Fruit fly (Drosophila melanogaster) ovary, adult (tissue): ENCODE data around the gene Mkrn1.

ENCODE experiments used
- CG17801 ChIP-seq: fragments of 200-800 bp; optimal IDR thresholded peaks from 2 replicates; lab custom pipeline; 2019; ENCODE audit warnings: missing biosample characterization, mild to moderate bottlenecking, missing genetic modification characterization, moderate library complexity; ENCODE audit not compliant: partially characterized antibody

The Mkrn1 gene

dm6 chr3L:21529108-21529507 is 4.4 kb downstream of the Mkrn1 start, which contains the start of gene Arv1:
Gene Arv1 (minus strand): TSS chr3L:21529333.
- no peak for TF ChIP-seq CG17801 (GFP tag; lab: Kevin White, UChicago)

- TF ChIP-seq CG17801 (GFP tag; lab: Kevin White, UChicago): no peak
Observed at dm6 chr3L:21524071-21524889, 9.2 kb downstream of the Mkrn1 start.

dm6 chr3L:21523059-21523836 is 10.3 kb downstream of the Mkrn1 start, which contains the start of gene CG7611:
Gene CG7611 (plus strand): TSS chr3L:21523186.
- no peak for TF ChIP-seq CG17801 (GFP tag; lab: Kevin White, UChicago)

- no peak for TF ChIP-seq CG17801 (GFP tag; lab: Kevin White, UChicago)
Observed at dm6 chr3L:21518345-21518744, 15.2 kb downstream of the Mkrn1 start.

dm6 chr3L:21516716-21517266 is 16.7 kb downstream of the Mkrn1 start:
- peak; percentile 19 for TF ChIP-seq CG17801 (GFP tag; lab: Kevin White, UChicago)

- peak; percentile 86 for TF ChIP-seq CG17801 (GFP tag; lab: Kevin White, UChicago)
Observed at dm6 chr3L:21515823-21516715, 17.4 kb downstream of the Mkrn1 start, which contains the start of the genes SAK and Cdk12. Gene SAK (minus strand): TSS chr3L:21515887. Gene Cdk12 (plus strand): TSS chr3L:21516306.

dm6 chr3L:21509488-21510122 is 23.9 kb downstream of the Mkrn1 start:
- peak; percentile 30 for TF ChIP-seq CG17801 (GFP tag; lab: Kevin White, UChicago)

- no peak for TF ChIP-seq CG17801 (GFP tag; lab: Kevin White, UChicago)
Observed at dm6 chr3L:21508621-21509020, 24.9 kb downstream of the Mkrn1 start.

dm6 chr3L:21507955-21508354 is 25.6 kb downstream of the Mkrn1 start:
- TF ChIP-seq CG17801 (GFP tag; lab: Kevin White, UChicago): no peak

- peak; percentile 39 for TF ChIP-seq CG17801 (GFP tag; lab: Kevin White, UChicago)
Observed at dm6 chr3L:21507354-21507928, 26.1 kb downstream of the Mkrn1 start, which contains the start of the genes Glg1 and M6. Gene Glg1 (minus strand): TSS chr3L:21507538. Gene M6 (plus strand): TSS chr3L:21507852.

dm6 chr3L:21501928-21502327 is 31.6 kb downstream of the Mkrn1 start:
- TF ChIP-seq CG17801 (GFP tag; lab: Kevin White, UChicago): no peak

- TF ChIP-seq CG17801 (GFP tag; lab: Kevin White, UChicago): no peak
Observed at dm6 chr3L:21501172-21501571, 32.3 kb downstream of the Mkrn1 start, which contains the start of gene Est-Q. Gene Est-Q (plus strand): TSS chr3L:21501421.
